Worm (Caenorhabditis elegans) whole organism, young adult: Measurements from ENCODE around the gene Y43F8A.2.
A peak's percentile ranks its signal among the peaks of the same experiment; 100 is the strongest.

ENCODE experiments used
- F39B2.1 ChIP-seq: fragments of 200-800 bp; sonication (Bioruptor generic); IDR thresholded peaks from 2 replicates; pipeline ENCODE4 v1.3.6; 2022; ENCODE audit warnings: missing genetic modification reagents, missing genetic modification characterization, missing compliant biosample characterization
- atf-7 ChIP-seq: sonication (generic microtip); optimal IDR thresholded peaks from 2 replicates; lab custom pipeline; 2017; ENCODE audit warnings: mild to moderate bottlenecking, missing genetic modification characterization, missing compliant biosample characterization
- cebp-1 ChIP-seq, 2 experiments: fragments of 200-800 bp in 1 of 2; sonication (Bioruptor generic) in 1 of 2; sonication (generic microtip) in 1 of 2; IDR thresholded peaks in 1 of 2; optimal IDR thresholded peaks in 1 of 2; 2 replicates each; pipeline versions ENCODE4 v1.3.6 to Lab custom; 2017 to 2022; ENCODE audit warnings: missing compliant biosample characterization in 2 of 2, missing genetic modification characterization in 2 of 2, mild to moderate bottlenecking in 1 of 2, missing genetic modification reagents in 1 of 2, moderate library complexity in 1 of 2
- dox-1 ChIP-seq: fragments of 200-800 bp; sonication (Bioruptor generic); IDR thresholded peaks from 2 replicates; pipeline ENCODE4 v1.3.6; 2022; ENCODE audit warnings: missing genetic modification reagents, missing genetic modification characterization, missing compliant biosample characterization
- dpff-1 ChIP-seq: sonication (generic microtip); optimal IDR thresholded peaks from 2 replicates; lab custom pipeline; 2017; ENCODE audit warnings: mild to moderate bottlenecking, missing genetic modification characterization, missing compliant biosample characterization
- efl-1 ChIP-seq: fragments of 150-350 bp; optimal IDR thresholded peaks from 2 replicates; lab custom pipeline; 2014; ENCODE audit warnings: missing biosample characterization, missing genetic modification reagents, missing genetic modification characterization
- ekl-4 ChIP-seq: fragments of 200-800 bp; sonication (Bioruptor generic); IDR thresholded peaks from 2 replicates; pipeline ENCODE4 v1.3.6; 2022; ENCODE audit warnings: missing genetic modification reagents, missing genetic modification characterization, missing compliant biosample characterization
- lin-26 ChIP-seq: fragments of 200-800 bp; sonication (Bioruptor generic); IDR thresholded peaks from 2 replicates; pipeline ENCODE4 v1.3.6; 2022; ENCODE audit warnings: missing genetic modification reagents, missing genetic modification characterization, missing compliant biosample characterization
- lin-35 ChIP-seq, 3 experiments: fragments of 150-350 bp in 2 of 3; sonication (generic microtip) in 1 of 3; optimal IDR thresholded peaks; 2 replicates each; lab custom pipeline; 2014 to 2018; ENCODE audit warnings: missing biosample characterization in 3 of 3, missing genetic modification characterization in 3 of 3, missing genetic modification reagents in 3 of 3
- nhr-80 ChIP-seq: sonication (generic microtip); optimal IDR thresholded peaks from 2 replicates; lab custom pipeline; 2016; ENCODE audit warnings: missing genetic modification characterization, missing compliant biosample characterization
- pha-4 ChIP-seq: fragments of 150-350 bp; sonication (generic microtip); optimal IDR thresholded peaks from 2 replicates; lab custom pipeline; 2014; ENCODE audit warnings: missing biosample characterization, missing genetic modification reagents, missing genetic modification characterization
- sea-2 ChIP-seq: fragments of 200-800 bp; sonication (Bioruptor generic); IDR thresholded peaks from 2 replicates; pipeline ENCODE4 v1.3.6; 2022; ENCODE audit warnings: missing genetic modification characterization, missing compliant biosample characterization
- somi-1 ChIP-seq: fragments of 200-800 bp; sonication (Bioruptor generic); optimal IDR thresholded peaks from 2 replicates; lab custom pipeline; 2018; ENCODE audit warnings: mild to moderate bottlenecking, missing genetic modification characterization, missing compliant biosample characterization
- zfh-2 ChIP-seq: fragments of 200-800 bp; sonication (Bioruptor generic); conservative IDR thresholded peaks from 2 replicates; pipeline ENCODE4 v1.3.6; 2022; ENCODE audit warnings: missing genetic modification reagents, missing genetic modification characterization, missing compliant biosample characterization
- zim-3 ChIP-seq: sonication (generic microtip); optimal IDR thresholded peaks from 2 replicates; lab custom pipeline; 2017; ENCODE audit warnings: mild to moderate bottlenecking, missing genetic modification characterization, moderate library complexity, missing compliant biosample characterization
- ztf-22 ChIP-seq: fragments of 200-800 bp; sonication (Bioruptor generic); optimal IDR thresholded peaks from 2 replicates; lab custom pipeline; 2018; ENCODE audit warnings: mild to moderate bottlenecking, missing genetic modification characterization, moderate library complexity, missing compliant biosample characterization
- ztf-6 ChIP-seq: fragments of 200-800 bp; sonication (Bioruptor generic); IDR thresholded peaks from 2 replicates; pipeline ENCODE4 v1.3.6; 2022; ENCODE audit warnings: missing genetic modification reagents, missing genetic modification characterization, missing compliant biosample characterization

Y43F8A.2 gene

ce11 chrV:19405276-19405815 lies 34.0 kb downstream of the Y43F8A.2 start, which contains the start of the genes C25F9.6 and C25F9.10:
Gene C25F9.6 (minus strand): TSS chrV:19405326.
Gene C25F9.10 (plus strand): TSS chrV:19405729.
- TF ChIP-seq ztf-6 (GFP tag; lab: Robert Waterston, UW), result no peak
- TF ChIP-seq dox-1 (GFP tag; lab: Robert Waterston, UW), result peak; percentile 39; the same call in 1 of the 2 replicates
- TF ChIP-seq nhr-80, result peak; percentile 84
- TF ChIP-seq, all 124 proteins: peak for 2

ce11 chrV:19410663-19411062 lies 39.3 kb downstream of the Y43F8A.2 start, which contains the start of gene C25F9.5:
Gene C25F9.5 (minus strand): TSS chrV:19410857.
- TF ChIP-seq lin-35 (GFP tag; optimal IDR thresholded peaks at IDR 0.05; lab: Kevin White, UChicago) (no peak), zim-3 (tag; lab: Kevin White, UChicago) (no peak), lin-26 (GFP tag; lab: Robert Waterston, UW) (no peak), nhr-80 (peak; percentile 70), sea-2 (no peak), efl-1 (GFP tag; lab: Kevin White, UChicago) (no peak), cebp-1 (GFP tag; IDR thresholded peaks at IDR 0.05; lab: Robert Waterston, UW) (peak; percentile 69; the same call in 1 of the 2 replicates), cebp-1 (tag; optimal IDR thresholded peaks at IDR 0.05; lab: Kevin White, UChicago) (peak; percentile 70), dpff-1 (tag; lab: Kevin White, UChicago) (no peak), ztf-22 (no peak), zfh-2 (no peak)

DNA sequence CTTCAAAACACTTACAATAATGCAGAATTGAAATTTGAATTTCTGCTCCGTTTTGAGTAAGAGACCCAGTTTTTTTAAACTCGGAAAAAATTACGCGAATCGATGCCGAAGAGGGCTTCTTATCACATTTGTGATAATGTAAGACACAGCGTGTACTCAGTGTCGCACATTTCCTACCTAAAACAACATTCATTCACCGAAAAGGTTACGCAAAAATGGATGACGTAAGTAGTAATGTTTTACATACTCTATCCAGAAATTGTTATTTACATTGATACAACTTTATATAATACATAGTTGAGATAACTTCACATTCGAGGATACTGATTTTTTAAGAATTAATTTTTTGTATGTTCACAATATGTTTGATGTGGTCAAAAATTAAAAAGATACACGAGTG lies 45.1 kb downstream of the Y43F8A.2 start, which contains the start of the genes C25F9.4 and C25F9.9:
C25F9.4 (minus strand) TSS at position 101 of the 400 bp plus-strand sequence.
C25F9.9 (plus strand) TSS at position 137 of the 400 bp plus-strand sequence.
- TF ChIP-seq pha-4 (tag; lab: Kevin White, UChicago) (no peak), nhr-80 (peak; percentile 7)

ce11 chrV:19417836-19418235 lies 46.5 kb downstream of the Y43F8A.2 start, which contains the start of gene C25F9.15:
Gene C25F9.15 (plus strand): TSS chrV:19418136.
- TF ChIP-seq somi-1 (GFP tag; lab: Kevin White, UChicago) (no peak), nhr-80 (peak; percentile 3)

DNA sequence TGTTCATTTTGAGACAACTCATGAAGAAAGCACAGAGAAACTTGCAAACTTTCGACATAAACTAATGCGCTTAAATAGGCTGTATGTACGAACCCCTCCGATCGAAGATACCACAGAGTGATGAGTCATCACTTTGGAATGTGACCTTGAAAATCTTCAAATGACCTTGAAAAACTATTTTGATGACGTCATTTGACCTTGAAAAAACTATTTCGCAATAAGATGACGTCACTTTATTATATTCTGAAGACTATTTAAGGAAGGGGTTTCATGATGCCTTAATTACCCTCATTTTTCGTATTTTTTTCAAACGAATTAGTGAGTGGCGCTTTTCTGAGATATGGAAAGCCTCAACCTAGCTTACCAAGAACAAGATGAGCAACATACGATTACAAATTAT lies 49.8 kb downstream of the Y43F8A.2 start, which contains the start of gene C25F9.2:
C25F9.2 (plus strand) TSS at position 341 of the 400 bp plus-strand sequence.
- TF ChIP-seq ekl-4, result no peak
- no peak for TF ChIP-seq F39B2.1
- peak; percentile 57 for TF ChIP-seq atf-7 (tag; lab: Kevin White, UChicago)
- TF ChIP-seq, all 124 proteins: peak for 1
